Fruit fly (Drosophila melanogaster): Measurements from ENCODE around the gene CG42465.

- peak; percentile 39 for TF ChIP-seq CG9948 (tag; optimal IDR thresholded peaks at IDR 0.05)
- no peak for TF ChIP-seq CG12605 (GFP tag; IDR thresholded peaks at IDR 0.05)
These were observed 37.1 kb downstream of the CG42465 start for dm6 chr2L:3737003-3737662.

Measured in whole organism, pupa.